Worm (Caenorhabditis elegans) whole organism, mixed stage, embryonic: ENCODE data around the gene oac-21.
"Not testable (repeated sequence)": the region's sequence is repeated elsewhere in the genome, so short reads cannot be mapped to it uniquely, and the experiment has no call there.

ENCODE experiments used
- M03D4.4 ChIP-seq: sonication (generic microtip); optimal IDR thresholded peaks from 2 replicates; lab custom pipeline; 2017; ENCODE audit warnings: mild to moderate bottlenecking, missing genetic modification characterization, missing compliant biosample characterization
- bed-3 ChIP-seq: fragments of 200-800 bp; sonication (Bioruptor generic); optimal IDR thresholded peaks from 3 replicates; lab custom pipeline; 2018; ENCODE audit warnings: mild to moderate bottlenecking, missing genetic modification characterization, moderate library complexity, missing compliant biosample characterization
- blmp-1 ChIP-seq: fragments of 150-350 bp; optimal IDR thresholded peaks from 2 replicates; lab custom pipeline; 2014; ENCODE audit warnings: missing biosample characterization, missing genetic modification characterization
- ceh-43 ChIP-seq: fragments of 200-800 bp; sonication (Bioruptor generic); optimal IDR thresholded peaks from 2 replicates; lab custom pipeline; 2018; ENCODE audit warnings: mild to moderate bottlenecking, missing genetic modification characterization, moderate library complexity, missing compliant biosample characterization
- ceh-83 ChIP-seq: fragments of 200-800 bp; sonication (Bioruptor generic); optimal IDR thresholded peaks from 2 replicates; lab custom pipeline; 2018; ENCODE audit warnings: mild to moderate bottlenecking, missing genetic modification characterization, missing compliant biosample characterization
- ces-1 ChIP-seq: fragments of 150-350 bp; optimal IDR thresholded peaks from 2 replicates; lab custom pipeline; 2014; ENCODE audit warnings: missing biosample characterization, missing genetic modification reagents, missing genetic modification characterization
- cnd-1 ChIP-seq: fragments of 200-800 bp; sonication (Bioruptor generic); optimal IDR thresholded peaks from 2 replicates; lab custom pipeline; 2018; ENCODE audit warnings: mild to moderate bottlenecking, missing genetic modification characterization, missing compliant biosample characterization
- drap-1 ChIP-seq: fragments of 200-800 bp; sonication (Bioruptor generic); optimal IDR thresholded peaks from 3 replicates; lab custom pipeline; 2018; ENCODE audit warnings: mild to moderate bottlenecking, missing genetic modification characterization, missing compliant biosample characterization
- elt-1 ChIP-seq: sonication (generic microtip); optimal IDR thresholded peaks from 2 replicates; lab custom pipeline; 2017; ENCODE audit warnings: missing genetic modification characterization, mild to moderate bottlenecking, missing compliant biosample characterization, antibody characterized with exemption, moderate library complexity, borderline replicate concordance; ENCODE audit not compliant: insufficient read depth
- elt-3 ChIP-seq: fragments of 150-350 bp; optimal IDR thresholded peaks from 2 replicates; lab custom pipeline; 2014; ENCODE audit warnings: missing biosample characterization, missing genetic modification characterization
- flh-1 ChIP-seq: fragments of 200-800 bp; sonication (Bioruptor generic); optimal IDR thresholded peaks from 2 replicates; lab custom pipeline; 2018; ENCODE audit warnings: mild to moderate bottlenecking, missing genetic modification characterization, moderate library complexity, missing compliant biosample characterization
- ham-2 ChIP-seq: fragments of 200-800 bp; sonication (Bioruptor generic); optimal IDR thresholded peaks from 2 replicates; lab custom pipeline; 2018; ENCODE audit warnings: mild to moderate bottlenecking, missing genetic modification characterization, missing compliant biosample characterization
- hlh-1 ChIP-seq: fragments of 150-350 bp; optimal IDR thresholded peaks from 2 replicates; lab custom pipeline; 2014; ENCODE audit warnings: missing biosample characterization, missing genetic modification reagents, missing genetic modification characterization
- lsy-2 ChIP-seq: fragments of 150-350 bp; optimal IDR thresholded peaks from 2 replicates; lab custom pipeline; 2014; ENCODE audit warnings: missing biosample characterization, missing genetic modification characterization
- mls-2 ChIP-seq: sonication (generic microtip); optimal IDR thresholded peaks from 2 replicates; lab custom pipeline; 2016; ENCODE audit warnings: mild to moderate bottlenecking, missing genetic modification characterization, moderate library complexity, missing compliant biosample characterization
- nhr-2 ChIP-seq: fragments of 150-350 bp; optimal IDR thresholded peaks from 2 replicates; lab custom pipeline; 2014; ENCODE audit warnings: missing biosample characterization, missing genetic modification characterization
- nhr-237 ChIP-seq: fragments of 150-350 bp; optimal IDR thresholded peaks from 2 replicates; lab custom pipeline; 2014; ENCODE audit warnings: missing biosample characterization, missing genetic modification characterization
- pha-4 ChIP-seq: fragments of 150-350 bp; optimal IDR thresholded peaks from 2 replicates; lab custom pipeline; 2018; ENCODE audit warnings: missing biosample characterization, missing genetic modification reagents, missing genetic modification characterization
- sem-2 ChIP-seq: fragments of 200-800 bp; sonication (Bioruptor generic); optimal IDR thresholded peaks from 2 replicates; lab custom pipeline; 2018; ENCODE audit warnings: mild to moderate bottlenecking, missing genetic modification characterization, missing compliant biosample characterization
- snpc-4 ChIP-seq: fragments of 150-350 bp; optimal IDR thresholded peaks from 2 replicates; lab custom pipeline; 2014; ENCODE audit warnings: missing biosample characterization, missing genetic modification characterization
- sptf-1 ChIP-seq: sonication (generic microtip); optimal IDR thresholded peaks from 2 replicates; lab custom pipeline; 2017; ENCODE audit warnings: mild to moderate bottlenecking, missing genetic modification characterization, moderate library complexity, missing compliant biosample characterization
- tbx-8 ChIP-seq: fragments of 200-800 bp; sonication (Bioruptor generic); optimal IDR thresholded peaks from 2 replicates; lab custom pipeline; 2018; ENCODE audit warnings: mild to moderate bottlenecking, missing genetic modification characterization, moderate library complexity, missing compliant biosample characterization
- unc-39 ChIP-seq: fragments of 150-350 bp; optimal IDR thresholded peaks from 2 replicates; lab custom pipeline; 2014; ENCODE audit warnings: missing biosample characterization, missing genetic modification characterization
- unc-62 ChIP-seq: fragments of 150-350 bp; optimal IDR thresholded peaks from 2 replicates; lab custom pipeline; 2014; ENCODE audit warnings: missing biosample characterization, missing genetic modification reagents, missing genetic modification characterization

The oac-21 gene

ce11 chrIV:3926117-3926516 is 37.1 kb downstream of the oac-21 start, which contains the start of gene clec-68:
Gene clec-68 (plus strand): TSS chrIV:3926417.
- TF ChIP-seq mls-2, result no peak
- no peak for TF ChIP-seq tbx-8 (GFP tag; lab: Kevin White, UChicago)
- TF ChIP-seq blmp-1, result no peak
- TF ChIP-seq flh-1 (GFP tag; lab: Kevin White, UChicago), result no peak
- no peak for TF ChIP-seq ham-2 (GFP tag; lab: Kevin White, UChicago)
- no peak for TF ChIP-seq nhr-237 (tag; lab: Kevin White, UChicago)
- no peak for TF ChIP-seq elt-1
- no peak for TF ChIP-seq unc-62 (GFP tag; lab: Kevin White, UChicago)
- TF ChIP-seq ceh-83 (GFP tag; lab: Kevin White, UChicago), result no peak
- no peak for TF ChIP-seq bed-3 (GFP tag; lab: Kevin White, UChicago)
- no peak for TF ChIP-seq ceh-43 (GFP tag; lab: Kevin White, UChicago)
- no peak for TF ChIP-seq lsy-2
- no peak for TF ChIP-seq hlh-1 (tag; lab: Kevin White, UChicago)
- TF ChIP-seq, all 35 proteins: peak for 0

- not testable (repeated sequence) for TF ChIP-seq nhr-2, M03D4.4, unc-39 (tag; lab: Kevin White, UChicago)
Observed at ce11 chrIV:3932408-3932807, 43.3 kb downstream of the oac-21 start, which contains the start of gene clec-70. Gene clec-70 (plus strand): TSS chrIV:3932708.

ce11 chrIV:3937097-3937496 is 48.0 kb downstream of the oac-21 start, which contains the start of gene clec-71:
Gene clec-71 (plus strand): TSS chrIV:3937458.
- TF ChIP-seq drap-1 (GFP tag; lab: Kevin White, UChicago) (no peak), sptf-1 (tag; lab: Kevin White, UChicago) (no peak), bed-3 (GFP tag; lab: Kevin White, UChicago) (no peak), cnd-1 (tag; lab: Kevin White, UChicago) (no peak), pha-4 (tag; lab: Kevin White, UChicago) (no peak), blmp-1 (no peak), elt-1 (no peak)

ce11 chrIV:3941658-3942328 is 52.7 kb downstream of the oac-21 start, which contains the start of gene clec-174:
Gene clec-174 (minus strand): TSS chrIV:3941708.
- TF ChIP-seq blmp-1 (no peak), bed-3 (GFP tag; lab: Kevin White, UChicago) (no peak), snpc-4 (tag; lab: Kevin White, UChicago) (no peak), elt-3 (no peak), sem-2 (no peak), ces-1 (GFP tag; lab: Kevin White, UChicago) (no peak), cnd-1 (tag; lab: Kevin White, UChicago) (no peak), M03D4.4 (tag; lab: Kevin White, UChicago) (no peak)
